Fruit fly (Drosophila melanogaster) whole organism, embryonic: Measurements from ENCODE around the gene CG31549.

Experiments
- CG11695 ChIP-seq: fragments of 200-800 bp; sonication (Bioruptor generic); IDR thresholded peaks from 3 replicates; pipeline ENCODE4 v1.3.6; 2022; ENCODE audit warnings: missing biosample characterization, missing genetic modification characterization
- CG11723 ChIP-seq: fragments of 200-800 bp; sonication (Bioruptor generic); optimal IDR thresholded peaks from 2 replicates; lab custom pipeline; 2017; ENCODE audit warnings: missing biosample characterization, mild to moderate bottlenecking, missing genetic modification characterization
- CG15601 ChIP-seq: fragments of 200-800 bp; sonication (Bioruptor generic); optimal IDR thresholded peaks from 3 replicates; lab custom pipeline; 2019; ENCODE audit warnings: missing biosample characterization, mild to moderate bottlenecking, missing genetic modification characterization, moderate library complexity
- CG1602 ChIP-seq: fragments of 200-800 bp; sonication (Bioruptor generic); optimal IDR thresholded peaks from 3 replicates; lab custom pipeline; 2016; ENCODE audit warnings: missing biosample characterization, missing genetic modification characterization
- CG17328 ChIP-seq: fragments of 200-800 bp; sonication (Bioruptor generic); IDR thresholded peaks from 2 replicates; pipeline ENCODE4 v1.3.6; 2022; ENCODE audit warnings: missing biosample characterization, missing genetic modification characterization
- CG17802 ChIP-seq: fragments of 200-800 bp; sonication (Bioruptor generic); optimal IDR thresholded peaks from 2 replicates; lab custom pipeline; 2018; ENCODE audit warnings: missing biosample characterization, mild to moderate bottlenecking, missing genetic modification characterization, moderate library complexity
- CG18476 ChIP-seq: fragments of 200-800 bp; sonication (Bioruptor generic); optimal IDR thresholded peaks from 2 replicates; lab custom pipeline; 2016; ENCODE audit warnings: missing biosample characterization, mild to moderate bottlenecking, missing genetic modification characterization
- CG2120 ChIP-seq: fragments of 200-800 bp; sonication (Bioruptor generic); optimal IDR thresholded peaks from 3 replicates; lab custom pipeline; 2016; ENCODE audit warnings: missing biosample characterization, missing genetic modification characterization
- CG2129 ChIP-seq: fragments of 200-800 bp; sonication (Bioruptor generic); IDR thresholded peaks from 2 replicates; pipeline ENCODE4 v1.3.6; 2022; ENCODE audit warnings: missing biosample characterization, missing genetic modification characterization; ENCODE audit not compliant: partially characterized antibody
- CG2202 ChIP-seq: fragments of 200-800 bp; sonication (Bioruptor generic); optimal IDR thresholded peaks from 2 replicates; lab custom pipeline; 2018; ENCODE audit warnings: missing biosample characterization, mild to moderate bottlenecking, missing genetic modification characterization
- CG33213 ChIP-seq: fragments of 200-800 bp; sonication (Bioruptor generic); optimal IDR thresholded peaks from 3 replicates; lab custom pipeline; 2016; ENCODE audit warnings: missing biosample characterization, missing genetic modification characterization
- CG6854 ChIP-seq: fragments of 200-800 bp; sonication (Bioruptor generic); optimal IDR thresholded peaks from 3 replicates; lab custom pipeline; 2017; ENCODE audit warnings: missing biosample characterization, mild to moderate bottlenecking, missing genetic modification characterization
- CG8089 ChIP-seq: fragments of 200-800 bp; sonication (Bioruptor generic); optimal IDR thresholded peaks from 3 replicates; lab custom pipeline; 2016; ENCODE audit warnings: missing biosample characterization, missing genetic modification characterization
- CHES-1-like ChIP-seq: fragments of 200-800 bp; sonication (Bioruptor generic); optimal IDR thresholded peaks from 2 replicates; lab custom pipeline; 2016; ENCODE audit warnings: missing biosample characterization, missing genetic modification characterization
- CTCF ChIP-seq: fragments of 200-800 bp; sonication (Bioruptor generic); optimal IDR thresholded peaks from 2 replicates; lab custom pipeline; 2017; ENCODE audit warnings: missing biosample characterization, mild to moderate bottlenecking, missing genetic modification characterization, moderate library complexity
- Deaf1 ChIP-seq: fragments of 200-800 bp; optimal IDR thresholded peaks from 3 replicates; lab custom pipeline; 2019; ENCODE audit warnings: missing biosample characterization, mild to moderate bottlenecking, missing genetic modification characterization, moderate library complexity
- Dref ChIP-seq: fragments of 200-800 bp; sonication (Bioruptor generic); IDR thresholded peaks from 2 replicates; pipeline ENCODE4 v1.3.6; 2022; ENCODE audit warnings: missing biosample characterization, missing genetic modification characterization
- Elba2 ChIP-seq: fragments of 200-800 bp; sonication (Bioruptor generic); optimal IDR thresholded peaks from 3 replicates; lab custom pipeline; 2016; ENCODE audit warnings: missing biosample characterization, missing genetic modification characterization
- Hmx ChIP-seq: fragments of 200-800 bp; sonication (Bioruptor generic); optimal IDR thresholded peaks from 2 replicates; lab custom pipeline; 2016; ENCODE audit warnings: missing biosample characterization, missing genetic modification characterization
- Kr ChIP-seq: fragments of 200-800 bp; sonication (Bioruptor generic); optimal IDR thresholded peaks from 2 replicates; lab custom pipeline; 2017; ENCODE audit warnings: missing biosample characterization, mild to moderate bottlenecking, missing genetic modification characterization
- Myb ChIP-seq: fragments of 200-800 bp; sonication (Bioruptor generic); optimal IDR thresholded peaks from 2 replicates; lab custom pipeline; 2016; ENCODE audit warnings: missing biosample characterization, missing genetic modification characterization
- Nf-YC ChIP-seq: fragments of 200-800 bp; optimal IDR thresholded peaks from 3 replicates; lab custom pipeline; 2019; ENCODE audit warnings: missing biosample characterization, mild to moderate bottlenecking, missing genetic modification characterization, moderate library complexity
- Opbp ChIP-seq: fragments of 200-800 bp; sonication (Bioruptor generic); IDR thresholded peaks from 3 replicates; pipeline ENCODE4 v1.3.6; 2022; ENCODE audit warnings: missing biosample characterization, missing genetic modification characterization; ENCODE audit not compliant: partially characterized antibody
- Poxn ChIP-seq: fragments of 200-800 bp; sonication (Bioruptor generic); IDR thresholded peaks from 2 replicates; pipeline ENCODE4 v1.3.6; 2022; ENCODE audit warnings: missing biosample characterization, missing genetic modification characterization
- Rfx ChIP-seq: fragments of 200-800 bp; sonication (Bioruptor generic); IDR thresholded peaks from 2 replicates; pipeline ENCODE4 v1.3.6; 2022; ENCODE audit warnings: missing biosample characterization, missing genetic modification characterization
- Sox102F ChIP-seq: fragments of 200-800 bp; sonication (Bioruptor generic); optimal IDR thresholded peaks from 2 replicates; lab custom pipeline; 2018; ENCODE audit warnings: missing biosample characterization, mild to moderate bottlenecking, missing genetic modification characterization, moderate library complexity
- Spps ChIP-seq: fragments of 200-800 bp; sonication (Bioruptor generic); optimal IDR thresholded peaks from 2 replicates; lab custom pipeline; 2018; ENCODE audit warnings: missing biosample characterization, mild to moderate bottlenecking, missing genetic modification characterization
- Trl ChIP-seq, 3 experiments: fragments of >200 bp in 2 of 3; fragments of 200-800 bp in 1 of 3; sonication (Bioruptor generic) in 1 of 3; optimal IDR thresholded peaks; 2 replicates in 1 of 3; 3 replicates in 2 of 3; lab custom pipeline; 2016 to 2017; ENCODE audit warnings: missing biosample characterization in 1 of 3, missing genetic modification characterization in 1 of 3
- bigmax ChIP-seq: fragments of 200-800 bp; sonication (Bioruptor generic); optimal IDR thresholded peaks from 2 replicates; lab custom pipeline; 2018; ENCODE audit warnings: missing biosample characterization, mild to moderate bottlenecking, missing genetic modification characterization
- btn ChIP-seq: fragments of 200-800 bp; sonication (Bioruptor generic); optimal IDR thresholded peaks from 2 replicates; lab custom pipeline; 2016; ENCODE audit warnings: missing biosample characterization, missing genetic modification characterization
- chif ChIP-seq, 2 experiments: fragments of 200-800 bp; sonication (Bioruptor generic); optimal IDR thresholded peaks; 3 replicates each; lab custom pipeline; 2016; ENCODE audit warnings: missing biosample characterization in 2 of 2, missing genetic modification characterization in 2 of 2
- ems ChIP-seq: fragments of 200-800 bp; sonication (Bioruptor generic); optimal IDR thresholded peaks from 3 replicates; lab custom pipeline; 2016; ENCODE audit warnings: missing biosample characterization, missing genetic modification characterization
- eyg ChIP-seq: fragments of 200-800 bp; sonication (Bioruptor generic); optimal IDR thresholded peaks from 3 replicates; lab custom pipeline; 2016; ENCODE audit warnings: missing biosample characterization, missing genetic modification characterization
- fd96Cb ChIP-seq: fragments of 200-800 bp; sonication (Bioruptor generic); optimal IDR thresholded peaks from 2 replicates; lab custom pipeline; 2018; ENCODE audit warnings: missing biosample characterization, mild to moderate bottlenecking, missing genetic modification characterization, moderate library complexity
- her ChIP-seq: fragments of 200-800 bp; sonication (Bioruptor generic); optimal IDR thresholded peaks from 2 replicates; lab custom pipeline; 2016; ENCODE audit warnings: missing biosample characterization, missing genetic modification characterization
- inv ChIP-seq: fragments of 200-800 bp; sonication (Bioruptor generic); IDR thresholded peaks from 2 replicates; pipeline ENCODE4 v1.3.6; 2022; ENCODE audit warnings: missing biosample characterization, missing genetic modification characterization; ENCODE audit not compliant: partially characterized antibody
- kah ChIP-seq: fragments of 200-800 bp; sonication (Bioruptor generic); optimal IDR thresholded peaks from 2 replicates; lab custom pipeline; 2018; ENCODE audit warnings: missing biosample characterization, mild to moderate bottlenecking, missing genetic modification characterization
- kay ChIP-seq: fragments of 200-800 bp; sonication (Bioruptor generic); optimal IDR thresholded peaks from 2 replicates; lab custom pipeline; 2016; ENCODE audit warnings: missing biosample characterization, missing genetic modification characterization
- kni ChIP-seq: fragments of 200-800 bp; sonication (Bioruptor generic); optimal IDR thresholded peaks from 3 replicates; lab custom pipeline; 2017; ENCODE audit warnings: mild to moderate bottlenecking, missing biosample characterization, missing genetic modification reagents, missing genetic modification characterization
- pan ChIP-seq, 4 experiments: fragments of >200 bp in 3 of 4; fragments of 200-800 bp in 1 of 4; sonication (Bioruptor generic) in 1 of 4; optimal IDR thresholded peaks in 3 of 4; IDR thresholded peaks in 1 of 4; 2 replicates each; pipeline versions ENCODE4 v1.3.6 to Lab custom; 2017 to 2022; ENCODE audit warnings: missing biosample characterization in 2 of 4, missing genetic modification characterization in 2 of 4, mixed read lengths in 1 of 4
- prd ChIP-seq, 3 experiments: fragments of >200 bp in 2 of 3; fragments of 200-800 bp in 1 of 3; sonication (Bioruptor generic) in 1 of 3; optimal IDR thresholded peaks in 2 of 3; IDR thresholded peaks in 1 of 3; 2 replicates in 2 of 3; 3 replicates in 1 of 3; pipeline versions ENCODE4 v1.3.6 to Lab custom; 2017 to 2022; ENCODE audit warnings: missing biosample characterization in 1 of 3, missing genetic modification characterization in 1 of 3
- salm ChIP-seq: fragments of 200-800 bp; sonication (Bioruptor generic); optimal IDR thresholded peaks from 2 replicates; lab custom pipeline; 2018; ENCODE audit warnings: missing biosample characterization, mild to moderate bottlenecking, missing genetic modification characterization
- sna ChIP-seq: fragments of 200-800 bp; sonication (Bioruptor generic); IDR thresholded peaks from 2 replicates; pipeline ENCODE4 v1.3.6; 2022; ENCODE audit warnings: missing biosample characterization, missing genetic modification characterization; ENCODE audit not compliant: partially characterized antibody
- stc ChIP-seq: fragments of 200-800 bp; sonication (Bioruptor generic); IDR thresholded peaks from 2 replicates; pipeline ENCODE4 v1.3.6; 2022; ENCODE audit warnings: missing biosample characterization, missing genetic modification characterization
- tin ChIP-seq: fragments of 200-800 bp; sonication (Bioruptor generic); optimal IDR thresholded peaks from 3 replicates; lab custom pipeline; 2016; ENCODE audit warnings: missing biosample characterization, missing genetic modification characterization
- usp ChIP-seq: fragments of >200 bp; optimal IDR thresholded peaks from 2 replicates; lab custom pipeline; 2017; ENCODE audit warnings: missing biosample characterization, missing genetic modification characterization
- zen ChIP-seq: fragments of 200-800 bp; sonication (Bioruptor generic); optimal IDR thresholded peaks from 3 replicates; lab custom pipeline; 2018; ENCODE audit warnings: missing biosample characterization, mild to moderate bottlenecking, missing genetic modification characterization, moderate library complexity

The CG31549 gene

dm6 chr3R:5668928-5669739, 37.1 kb downstream of the CG31549 start, which contains the start of the genes Xe7 and Atg17 (continued):
- TF ChIP-seq stc (peak; percentile 81; the same call in 1 of the 2 replicates), CG17328 (GFP tag; lab: Robert Waterston, UW) (peak; percentile 72), inv (peak; percentile 49; the same call in 1 of the 2 replicates), CTCF (GFP tag; lab: Kevin White, UChicago) (peak; percentile 25), CG11695 (GFP tag; lab: Robert Waterston, UW) (peak; percentile 85), her (GFP tag; lab: Kevin White, UChicago) (peak; percentile 62), ems (peak; percentile 84), Hmx (GFP tag; lab: Kevin White, UChicago) (peak; percentile 79), kah (peak; percentile 61), eyg (GFP tag; lab: Kevin White, UChicago) (peak; percentile 57), tin (GFP tag; lab: Kevin White, UChicago) (peak; percentile 95), prd (optimal IDR thresholded peaks at IDR 0.05; lab: Kevin White, UChicago) (no peak), prd (GFP tag; IDR thresholded peaks at IDR 0.05; lab: Robert Waterston, UW) (peak; percentile 96), usp (GFP tag; lab: Kevin White, UChicago) (no peak), CG6854 (GFP tag; lab: Kevin White, UChicago) (peak; percentile 25), CHES-1-like (GFP tag; lab: Kevin White, UChicago) (peak; percentile 84), Rfx (peak; percentile 94), Opbp (GFP tag; lab: Robert Waterston, UW) (peak; percentile 65; the same call in 2 of the 3 replicates), Myb (GFP tag; lab: Kevin White, UChicago) (peak; percentile 66), kni (GFP tag; lab: Kevin White, UChicago) (peak; percentile 10), chif (GFP tag; optimal IDR thresholded peaks at IDR 0.05; lab: Kevin White, UChicago) (peak; percentile 79 to 90), sna (0 out of 2 replicates have a peak, but pooled peaks have one; percentile 35), salm (tag; lab: Kevin White, UChicago) (peak; percentile 45), CG2129 (peak; percentile 37; the same call in 1 of the 2 replicates), pan (optimal IDR thresholded peaks at IDR 0.05; lab: Kevin White, UChicago) (no peak), pan (GFP tag; optimal IDR thresholded peaks at IDR 0.05 in 1 of 2, IDR thresholded peaks at IDR 0.05 in 1 of 2) (peak in 1 of 2 experiments; percentile 91), Dref (peak; percentile 70), Kr (GFP tag; lab: Kevin White, UChicago) (no peak), CG2120 (GFP tag; lab: Kevin White, UChicago) (peak; percentile 97), Deaf1 (tag; lab: Kevin White, UChicago) (peak; percentile 58), Trl (optimal IDR thresholded peaks at IDR 0.05; lab: Kevin White, UChicago) (no peak), Trl (GFP tag; optimal IDR thresholded peaks at IDR 0.05; lab: Kevin White, UChicago) (peak; percentile 89), Spps (tag; lab: Kevin White, UChicago) (peak; percentile 54), zen (tag; lab: Kevin White, UChicago) (peak; percentile 83), fd96Cb (tag; lab: Kevin White, UChicago) (peak; percentile 93), bigmax (no peak), Nf-YC (tag; lab: Kevin White, UChicago) (peak; percentile 87), Poxn (GFP tag; lab: Robert Waterston, UW) (peak; percentile 80), kay (GFP tag; lab: Kevin White, UChicago) (peak; percentile 76), CG2202 (tag; lab: Kevin White, UChicago) (peak; percentile 67), CG18476 (GFP tag; lab: Kevin White, UChicago) (peak; percentile 81), CG8089 (GFP tag; lab: Kevin White, UChicago) (peak; percentile 84), Elba2 (GFP tag; lab: Kevin White, UChicago) (peak; percentile 66), CG17802 (tag; lab: Kevin White, UChicago) (peak; percentile 67), CG1602 (peak; percentile 94), btn (peak; percentile 47), CG15601 (tag; lab: Kevin White, UChicago) (peak; percentile 85), CG33213 (GFP tag; lab: Kevin White, UChicago) (peak; percentile 68), CG11723 (GFP tag; lab: Kevin White, UChicago) (peak; percentile 87), Sox102F (GFP tag; lab: Kevin White, UChicago) (peak; percentile 91)
